Fruit fly (Drosophila melanogaster): Measurements from ENCODE around the gene GCS1.

The GCS1 gene

DNA sequence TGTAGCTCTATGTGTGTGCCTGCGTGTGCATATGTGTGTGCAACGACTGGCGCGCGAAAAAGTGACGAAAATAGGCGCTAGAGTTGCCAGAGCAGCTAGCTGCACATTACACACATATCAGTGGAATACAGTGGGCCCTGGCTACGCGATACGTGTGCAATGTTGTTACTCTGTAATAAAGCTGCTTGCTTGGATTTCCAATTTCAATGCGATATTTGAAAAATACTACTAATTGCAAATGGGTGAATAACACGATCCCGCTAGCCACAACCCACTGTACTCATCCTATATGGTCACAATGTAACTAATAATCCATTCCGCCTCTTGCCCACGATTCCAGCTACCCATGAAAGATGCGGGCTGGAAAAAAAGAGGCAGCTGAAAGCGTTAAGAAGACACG lies 3.5 kb upstream of the GCS1 start (continued):
- TF ChIP-seq Nf-YA (GFP tag; IDR thresholded peaks at IDR 0.05) (peak; percentile 93), B-H1 (GFP tag; IDR thresholded peaks at IDR 0.05) (peak; percentile 91), bcd (GFP tag; optimal IDR thresholded peaks at IDR 0.05) (peak; percentile 92), CG7963 (GFP tag; IDR thresholded peaks at IDR 0.05; ENCODE audit: partially characterized antibody) (no peak), CG32767 (GFP tag; IDR thresholded peaks at IDR 0.05) (peak; percentile 91), tup (GFP tag; optimal IDR thresholded peaks at IDR 0.05) (peak; percentile 78), jigr1 (GFP tag; IDR thresholded peaks at IDR 0.05) (peak; percentile 90), Lpt (GFP tag; optimal IDR thresholded peaks at IDR 0.05) (no peak), luna (GFP tag; optimal IDR thresholded peaks at IDR 0.05) (peak; percentile 73), seq (GFP tag; IDR thresholded peaks at IDR 0.05) (peak; percentile 96), CG10654 (GFP tag; optimal IDR thresholded peaks at IDR 0.05) (peak; percentile 93), Lhr (GFP tag; optimal IDR thresholded peaks at IDR 0.05) (peak; percentile 79), Awh (GFP tag; IDR thresholded peaks at IDR 0.05) (peak; percentile 95), fru (optimal IDR thresholded peaks at IDR 0.05) (no peak), HmgZ (tag; optimal IDR thresholded peaks at IDR 0.05) (peak; percentile 93), bowl (GFP tag; IDR thresholded peaks at IDR 0.05) (peak; percentile 91), CG7745 (tag; optimal IDR thresholded peaks at IDR 0.05) (no peak), bsh (GFP tag; optimal IDR thresholded peaks at IDR 0.05) (peak; percentile 83 to 94), CG6254 (GFP tag; optimal IDR thresholded peaks at IDR 0.05) (peak; percentile 81), onecut (GFP tag; IDR thresholded peaks at IDR 0.05) (peak; percentile 92), Sox102F (GFP tag; optimal IDR thresholded peaks at IDR 0.05) (peak; percentile 92), CG6765 (GFP tag; optimal IDR thresholded peaks at IDR 0.05) (peak; percentile 78), CG6272 (GFP tag; IDR thresholded peaks at IDR 0.05) (peak; percentile 88), CG1647 (GFP tag; optimal IDR thresholded peaks at IDR 0.05) (peak; percentile 90), emc (GFP tag; optimal IDR thresholded peaks at IDR 0.05) (peak; percentile 80), abd-A (tag; optimal IDR thresholded peaks at IDR 0.05) (no peak), CG31388 (GFP tag; optimal IDR thresholded peaks at IDR 0.05) (peak; percentile 83), amos (GFP tag; IDR thresholded peaks at IDR 0.05; ENCODE audit: partially characterized antibody) (no peak), ind (GFP tag; optimal IDR thresholded peaks at IDR 0.05) (peak; percentile 97), Xbp1 (GFP tag; optimal IDR thresholded peaks at IDR 0.05) (peak; percentile 95), insv (GFP tag; optimal IDR thresholded peaks at IDR 0.05) (peak in 1 of 2 experiments; percentile 12), CG4360 (GFP tag; IDR thresholded peaks at IDR 0.05) (peak; percentile 79), CG32772 (GFP tag; IDR thresholded peaks at IDR 0.05) (peak; percentile 95), Taf1 (GFP tag; IDR thresholded peaks at IDR 0.05) (peak; percentile 88), CG18619 (GFP tag; optimal IDR thresholded peaks at IDR 0.05) (peak; percentile 88), CG13123 (GFP tag; optimal IDR thresholded peaks at IDR 0.05) (peak; percentile 84), CG12744 (GFP tag; optimal IDR thresholded peaks at IDR 0.05) (peak; percentile 84), CG6654 (GFP tag; optimal IDR thresholded peaks at IDR 0.05) (peak; percentile 77), CG17359 (tag; optimal IDR thresholded peaks at IDR 0.05) (peak; percentile 95), disco-r (GFP tag; optimal IDR thresholded peaks at IDR 0.05) (peak; percentile 88), h (optimal IDR thresholded peaks at IDR 0.05) (no peak), CG12071 (GFP tag; optimal IDR thresholded peaks at IDR 0.05) (peak; percentile 96), Bteb2 (GFP tag; optimal IDR thresholded peaks at IDR 0.05) (peak; percentile 70), chm (GFP tag; IDR thresholded peaks at IDR 0.05) (peak; percentile 97), CG3163 (GFP tag; optimal IDR thresholded peaks at IDR 0.05) (peak; percentile 74), CG14050 (GFP tag; IDR thresholded peaks at IDR 0.05) (peak; percentile 93), CG9876 (GFP tag; optimal IDR thresholded peaks at IDR 0.05) (peak; percentile 93), Dfd (GFP tag; optimal IDR thresholded peaks at IDR 0.05) (no peak), kni (GFP tag; optimal IDR thresholded peaks at IDR 0.05) (peak; percentile 12), Kr (GFP tag; optimal IDR thresholded peaks at IDR 0.05) (no peak), Atf3 (GFP tag; optimal IDR thresholded peaks at IDR 0.05) (peak; percentile 85), CG16813 (GFP tag; IDR thresholded peaks at IDR 0.05; ENCODE audit: partially characterized antibody) (no peak)
